Worm (Caenorhabditis elegans) whole organism, late embryonic: ENCODE results near the gene F48F5.6.
A peak's percentile ranks its signal among the peaks of the same experiment; 100 is the strongest.

Experiments used
- C08G9.2 ChIP-seq: sonication (generic microtip); optimal IDR thresholded peaks from 2 replicates; lab custom pipeline; 2016; ENCODE audit warnings: mild to moderate bottlenecking, missing genetic modification characterization, moderate library complexity, missing compliant biosample characterization
- F13H6.1 ChIP-seq: sonication (generic microtip); optimal IDR thresholded peaks from 2 replicates; lab custom pipeline; 2016; ENCODE audit warnings: missing genetic modification characterization, missing compliant biosample characterization
- K02D7.2 ChIP-seq: sonication (generic microtip); optimal IDR thresholded peaks from 2 replicates; lab custom pipeline; 2017; ENCODE audit warnings: mild to moderate bottlenecking, missing genetic modification characterization, missing compliant biosample characterization
- K09A11.1 ChIP-seq: sonication (generic microtip); optimal IDR thresholded peaks from 2 replicates; lab custom pipeline; 2017; ENCODE audit warnings: antibody characterized with exemption, mild to moderate bottlenecking, missing genetic modification characterization, missing compliant biosample characterization; ENCODE audit not compliant: insufficient read depth
- Y22D7AL.16 ChIP-seq: sonication (generic microtip); optimal IDR thresholded peaks from 2 replicates; lab custom pipeline; 2016; ENCODE audit warnings: missing genetic modification characterization, missing compliant biosample characterization
- ahr-1 ChIP-seq: sonication (generic microtip); optimal IDR thresholded peaks from 2 replicates; lab custom pipeline; 2016; ENCODE audit warnings: missing genetic modification characterization, missing compliant biosample characterization
- ama-1 ChIP-seq: fragments of 150-350 bp; optimal IDR thresholded peaks from 2 replicates; lab custom pipeline; 2014
- ceh-22 ChIP-seq: sonication (generic microtip); optimal IDR thresholded peaks from 2 replicates; lab custom pipeline; 2017; ENCODE audit warnings: missing biosample characterization, missing genetic modification characterization
- ceh-31 ChIP-seq: sonication (generic microtip); optimal IDR thresholded peaks from 2 replicates; lab custom pipeline; 2016; ENCODE audit warnings: missing genetic modification characterization, missing compliant biosample characterization
- ceh-45 ChIP-seq: fragments of 200-800 bp; sonication (Bioruptor generic); IDR thresholded peaks from 2 replicates; pipeline ENCODE4 v1.3.6; 2022; ENCODE audit warnings: missing genetic modification reagents, missing genetic modification characterization, missing compliant biosample characterization
- ceh-48 ChIP-seq: sonication (generic microtip); optimal IDR thresholded peaks from 2 replicates; lab custom pipeline; 2016; ENCODE audit warnings: missing genetic modification characterization, inconsistent platforms, missing compliant biosample characterization
- ceh-6 ChIP-seq: fragments of 200-800 bp; sonication (Bioruptor generic); optimal IDR thresholded peaks from 2 replicates; lab custom pipeline; 2018; ENCODE audit warnings: mild to moderate bottlenecking, missing genetic modification characterization, missing compliant biosample characterization
- ceh-9 ChIP-seq: sonication (generic microtip); optimal IDR thresholded peaks from 2 replicates; lab custom pipeline; 2016; ENCODE audit warnings: mild to moderate bottlenecking, missing genetic modification characterization, inconsistent platforms, missing compliant biosample characterization
- dmd-4 ChIP-seq: sonication (generic microtip); optimal IDR thresholded peaks from 2 replicates; lab custom pipeline; 2016; ENCODE audit warnings: borderline replicate concordance, missing genetic modification characterization, missing compliant biosample characterization
- ets-4 ChIP-seq: sonication (generic microtip); optimal IDR thresholded peaks from 2 replicates; lab custom pipeline; 2016; ENCODE audit warnings: missing genetic modification characterization, missing compliant biosample characterization
- eyg-1 ChIP-seq: sonication (generic microtip); optimal IDR thresholded peaks from 2 replicates; lab custom pipeline; 2016; ENCODE audit warnings: missing genotype, missing genetic modification characterization, missing compliant biosample characterization
- fax-1 ChIP-seq: sonication (generic microtip); optimal IDR thresholded peaks from 2 replicates; lab custom pipeline; 2016; ENCODE audit warnings: missing genotype, missing genetic modification characterization, missing compliant biosample characterization
- gmeb-2 ChIP-seq: sonication (generic microtip); optimal IDR thresholded peaks from 2 replicates; lab custom pipeline; 2016; ENCODE audit warnings: missing genetic modification characterization, inconsistent platforms, missing compliant biosample characterization
- hlh-13 ChIP-seq: fragments of 200-800 bp; sonication (Bioruptor generic); optimal IDR thresholded peaks from 2 replicates; lab custom pipeline; 2018; ENCODE audit warnings: mild to moderate bottlenecking, missing genetic modification characterization, missing compliant biosample characterization
- hlh-15 ChIP-seq: sonication (generic microtip); optimal IDR thresholded peaks from 2 replicates; lab custom pipeline; 2016; ENCODE audit warnings: missing genetic modification characterization, missing compliant biosample characterization
- hlh-30 ChIP-seq: sonication (generic microtip); optimal IDR thresholded peaks from 2 replicates; lab custom pipeline; 2017; ENCODE audit warnings: antibody characterized with exemption, missing genetic modification characterization, missing compliant biosample characterization; ENCODE audit not compliant: insufficient read depth
- hlh-8 ChIP-seq: sonication (generic microtip); optimal IDR thresholded peaks from 2 replicates; lab custom pipeline; 2016; ENCODE audit warnings: missing genotype, missing genetic modification characterization, missing compliant biosample characterization
- lim-6 ChIP-seq: sonication (generic microtip); optimal IDR thresholded peaks from 2 replicates; lab custom pipeline; 2016; ENCODE audit warnings: missing genetic modification characterization, missing compliant biosample characterization
- lin-11 ChIP-seq: fragments of 200-800 bp; sonication (Bioruptor generic); optimal IDR thresholded peaks from 2 replicates; lab custom pipeline; 2018; ENCODE audit warnings: mild to moderate bottlenecking, missing genetic modification characterization, missing compliant biosample characterization
- madf-2 ChIP-seq: sonication (generic microtip); optimal IDR thresholded peaks from 2 replicates; lab custom pipeline; 2017; ENCODE audit warnings: missing genetic modification characterization, missing compliant biosample characterization
- mec-3 ChIP-seq: sonication (generic microtip); optimal IDR thresholded peaks from 2 replicates; lab custom pipeline; 2016; ENCODE audit warnings: borderline replicate concordance, missing genetic modification characterization, missing compliant biosample characterization
- nfya-1 ChIP-seq: sonication (generic microtip); optimal IDR thresholded peaks from 2 replicates; lab custom pipeline; 2017; ENCODE audit warnings: missing genetic modification characterization, mild to moderate bottlenecking, missing compliant biosample characterization, antibody characterized with exemption, moderate library complexity
- nhr-232 ChIP-seq: sonication (generic microtip); optimal IDR thresholded peaks from 2 replicates; lab custom pipeline; 2016; ENCODE audit warnings: missing genetic modification characterization, missing compliant biosample characterization
- odd-2 ChIP-seq: sonication (generic microtip); optimal IDR thresholded peaks from 2 replicates; lab custom pipeline; 2017; ENCODE audit warnings: antibody characterized with exemption, mild to moderate bottlenecking, missing genetic modification characterization, missing compliant biosample characterization
- pag-3 ChIP-seq: sonication (generic microtip); optimal IDR thresholded peaks from 2 replicates; lab custom pipeline; 2016; ENCODE audit warnings: missing compliant biosample characterization, missing genetic modification characterization, borderline replicate concordance
- pax-1 ChIP-seq: fragments of 150-350 bp; optimal IDR thresholded peaks from 2 replicates; lab custom pipeline; 2014; ENCODE audit warnings: missing biosample characterization, missing genetic modification characterization
- pha-2 ChIP-seq: sonication (generic microtip); optimal IDR thresholded peaks from 2 replicates; lab custom pipeline; 2017; ENCODE audit warnings: mild to moderate bottlenecking, missing genetic modification characterization, missing compliant biosample characterization
- pha-4 ChIP-seq: fragments of 150-350 bp; optimal IDR thresholded peaks from 2 replicates; lab custom pipeline; 2018; ENCODE audit warnings: missing biosample characterization, missing genetic modification reagents, missing genetic modification characterization
- ref-2 ChIP-seq: sonication (generic microtip); optimal IDR thresholded peaks from 2 replicates; lab custom pipeline; 2016; ENCODE audit warnings: missing genetic modification characterization, missing compliant biosample characterization
- rnt-1 ChIP-seq: sonication (generic microtip); optimal IDR thresholded peaks from 2 replicates; lab custom pipeline; 2016; ENCODE audit warnings: missing genetic modification characterization, missing compliant biosample characterization
- sdc-2 ChIP-seq: sonication (generic microtip); optimal IDR thresholded peaks from 2 replicates; lab custom pipeline; 2016; ENCODE audit warnings: missing genotype, missing genetic modification characterization, missing compliant biosample characterization
- tbx-2 ChIP-seq: sonication (generic microtip); optimal IDR thresholded peaks from 2 replicates; lab custom pipeline; 2016; ENCODE audit warnings: missing genetic modification characterization, missing compliant biosample characterization
- tbx-7 ChIP-seq: sonication (generic microtip); optimal IDR thresholded peaks from 2 replicates; lab custom pipeline; 2016; ENCODE audit warnings: missing genotype, missing genetic modification characterization, missing compliant biosample characterization
- ttx-3 ChIP-seq: sonication (generic microtip); optimal IDR thresholded peaks from 2 replicates; lab custom pipeline; 2016; ENCODE audit warnings: missing genetic modification reagents, missing genetic modification characterization, missing compliant biosample characterization
- unc-42 ChIP-seq: sonication (generic microtip); optimal IDR thresholded peaks from 2 replicates; lab custom pipeline; 2016; ENCODE audit warnings: missing genotype, missing genetic modification characterization, missing compliant biosample characterization

F48F5.6 gene

DNA sequence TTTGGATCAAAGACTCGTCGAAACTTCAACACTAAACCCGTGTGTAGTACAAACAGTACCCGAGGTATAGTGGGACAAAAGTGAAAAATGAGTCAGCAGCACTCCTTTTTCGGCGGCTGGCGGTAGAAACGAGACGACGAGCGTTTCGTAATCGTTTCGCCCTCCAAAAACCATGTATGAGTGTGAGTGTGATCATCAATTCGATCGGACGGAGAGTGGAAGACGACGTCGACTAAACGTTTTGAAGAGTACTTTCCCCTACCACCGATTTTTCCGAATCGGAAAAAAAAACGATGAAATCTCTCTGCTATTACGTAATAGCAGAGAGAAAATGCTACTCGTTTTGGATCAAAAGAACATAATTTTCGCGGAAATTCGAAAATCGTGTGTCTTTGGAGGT is 37.6 kb downstream of the F48F5.6 start:
- TF ChIP-seq ceh-6 (GFP tag; lab: Kevin White, UChicago) (no peak), lin-11 (tag; lab: Kevin White, UChicago) (no peak), C08G9.2 (tag; lab: Kevin White, UChicago) (no peak), ceh-48 (tag; lab: Kevin White, UChicago) (no peak)
- TF ChIP-seq, all 69 proteins: peak for 0

ce11 chrV:20413936-20414335 is 39.0 kb downstream of the F48F5.6 start:
- TF ChIP-seq eyg-1 (tag; lab: Kevin White, UChicago) (no peak), pax-1 (no peak), rnt-1 (tag; lab: Kevin White, UChicago) (no peak), ceh-48 (tag; lab: Kevin White, UChicago) (no peak), odd-2 (tag; lab: Kevin White, UChicago) (no peak), dmd-4 (tag; lab: Kevin White, UChicago) (no peak), Y22D7AL.16 (no peak), mec-3 (tag; lab: Kevin White, UChicago) (no peak), ahr-1 (no peak), ttx-3 (tag; lab: Kevin White, UChicago) (no peak), nhr-232 (tag; lab: Kevin White, UChicago) (no peak), tbx-7 (no peak), gmeb-2 (no peak), K09A11.1 (tag; lab: Kevin White, UChicago) (no peak), ceh-45 (GFP tag; lab: Robert Waterston, UW) (no peak), unc-42 (tag; lab: Kevin White, UChicago) (no peak)
- TF ChIP-seq, all 69 proteins: peak for 0

ce11 chrV:20413426-20413825 is 39.6 kb downstream of the F48F5.6 start:
- TF ChIP-seq ceh-9 (no peak), pax-1 (no peak), dmd-4 (tag; lab: Kevin White, UChicago) (no peak), odd-2 (tag; lab: Kevin White, UChicago) (no peak), pag-3 (no peak), K02D7.2 (tag; lab: Kevin White, UChicago) (no peak), sdc-2 (tag; lab: Kevin White, UChicago) (no peak), hlh-15 (no peak), hlh-8 (tag; lab: Kevin White, UChicago) (no peak), ceh-31 (tag; lab: Kevin White, UChicago) (no peak), madf-2 (tag; lab: Kevin White, UChicago) (no peak), ets-4 (tag; lab: Kevin White, UChicago) (no peak), F13H6.1 (no peak), hlh-30 (no peak), ama-1 (lab: Kevin White, UChicago) (no peak), fax-1 (no peak), pha-4 (tag; lab: Kevin White, UChicago) (no peak), ref-2 (tag; lab: Kevin White, UChicago) (no peak), unc-42 (tag; lab: Kevin White, UChicago) (no peak)

DNA sequence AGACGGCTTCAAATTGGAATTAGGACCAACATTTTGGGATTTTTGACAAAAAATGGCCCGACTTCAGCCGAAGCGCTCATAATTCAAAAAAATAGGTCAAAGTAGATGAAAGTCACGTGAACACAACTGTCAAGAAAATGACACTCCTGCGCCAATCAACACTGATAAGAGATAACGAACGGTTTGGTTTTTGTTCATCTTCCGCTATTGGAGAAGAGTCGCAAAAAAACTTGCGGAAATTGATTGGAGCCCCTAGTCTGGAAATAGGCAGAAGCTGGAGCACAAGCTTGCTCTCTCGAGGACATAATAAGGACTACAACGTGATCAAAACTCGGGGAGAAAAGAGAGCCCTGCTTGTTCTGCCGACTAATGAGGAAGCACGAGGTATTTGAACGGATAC is 40.8 kb downstream of the F48F5.6 start:
- TF ChIP-seq tbx-2 (tag; lab: Kevin White, UChicago) (no peak), sdc-2 (tag; lab: Kevin White, UChicago) (no peak), ceh-22 (tag; lab: Kevin White, UChicago) (no peak), hlh-30 (peak; percentile 6), nfya-1 (tag; lab: Kevin White, UChicago) (no peak), lim-6 (tag; lab: Kevin White, UChicago) (no peak), hlh-13 (GFP tag; lab: Kevin White, UChicago) (no peak), pha-2 (tag; lab: Kevin White, UChicago) (no peak)
